Fruit fly (Drosophila melanogaster) whole organism, embryonic: ENCODE data around the gene snk.

Experiments
- Awh ChIP-seq: fragments of 200-800 bp; sonication (Bioruptor generic); IDR thresholded peaks from 2 replicates; pipeline ENCODE4, ENCODE4 v1.3.6; 2022; ENCODE audit warnings: missing biosample characterization, missing genetic modification characterization
- Bgb ChIP-seq: fragments of 200-800 bp; sonication (Bioruptor generic); IDR thresholded peaks from 2 replicates; pipeline ENCODE4 v1.3.6; 2022; ENCODE audit warnings: missing biosample characterization, missing genetic modification characterization; ENCODE audit not compliant: partially characterized antibody
- Blimp-1 ChIP-seq: fragments of 200-800 bp; sonication (Bioruptor generic); optimal IDR thresholded peaks from 3 replicates; lab custom pipeline; 2018; ENCODE audit warnings: missing biosample characterization, missing genetic modification characterization, mild to moderate bottlenecking, moderate library complexity, missing genetic modification reagents
- Bteb2 ChIP-seq: fragments of 200-800 bp; sonication (Bioruptor generic); optimal IDR thresholded peaks from 2 replicates; lab custom pipeline; 2016; ENCODE audit warnings: missing biosample characterization, missing genetic modification characterization
- C15 ChIP-seq: fragments of 200-800 bp; sonication (Bioruptor generic); IDR thresholded peaks from 3 replicates; pipeline ENCODE4 v1.3.6; 2022; ENCODE audit warnings: missing biosample characterization, missing genetic modification characterization
- CG10147 ChIP-seq: fragments of 200-800 bp; sonication (Bioruptor generic); optimal IDR thresholded peaks from 2 replicates; lab custom pipeline; 2019; ENCODE audit warnings: missing biosample characterization, mild to moderate bottlenecking, missing genetic modification characterization, moderate library complexity
- CG11456 ChIP-seq: fragments of 200-800 bp; sonication (Bioruptor generic); IDR thresholded peaks from 3 replicates; pipeline ENCODE4 v1.3.6; 2022; ENCODE audit warnings: missing biosample characterization, missing genetic modification characterization
- CG11695 ChIP-seq: fragments of 200-800 bp; sonication (Bioruptor generic); IDR thresholded peaks from 3 replicates; pipeline ENCODE4 v1.3.6; 2022; ENCODE audit warnings: missing biosample characterization, missing genetic modification characterization
- CG16863 ChIP-seq: fragments of 200-800 bp; sonication (Bioruptor generic); optimal IDR thresholded peaks from 3 replicates; lab custom pipeline; 2016; ENCODE audit warnings: missing biosample characterization, missing genetic modification characterization
- CG17385 ChIP-seq: fragments of 200-800 bp; sonication (Bioruptor generic); optimal IDR thresholded peaks from 3 replicates; lab custom pipeline; 2018; ENCODE audit warnings: missing biosample characterization, mild to moderate bottlenecking, missing genetic modification characterization
- CG17829 ChIP-seq: fragments of 200-800 bp; optimal IDR thresholded peaks from 2 replicates; lab custom pipeline; 2019; ENCODE audit warnings: missing biosample characterization, mild to moderate bottlenecking, missing genetic modification characterization, moderate library complexity
- CG18599 ChIP-seq: fragments of 200-800 bp; sonication (Bioruptor generic); optimal IDR thresholded peaks from 3 replicates; lab custom pipeline; 2017; ENCODE audit warnings: missing biosample characterization, missing genetic modification characterization, mild to moderate bottlenecking, moderate library complexity, missing genetic modification reagents
- CG2116 ChIP-seq: fragments of 200-800 bp; sonication (Bioruptor generic); optimal IDR thresholded peaks from 3 replicates; lab custom pipeline; 2018; ENCODE audit warnings: missing biosample characterization, mild to moderate bottlenecking, missing genetic modification characterization
- CG31365 ChIP-seq: fragments of 200-800 bp; sonication (Bioruptor generic); optimal IDR thresholded peaks from 2 replicates; lab custom pipeline; 2018; ENCODE audit warnings: missing biosample characterization, mild to moderate bottlenecking, missing genetic modification characterization
- CG34422 ChIP-seq: fragments of 200-800 bp; sonication (Bioruptor generic); IDR thresholded peaks from 3 replicates; pipeline ENCODE4 v1.3.6; 2022; ENCODE audit warnings: missing biosample characterization, missing genetic modification characterization
- CG4360 ChIP-seq: fragments of 200-800 bp; sonication (Bioruptor generic); IDR thresholded peaks from 2 replicates; pipeline ENCODE4 v1.3.6; 2022; ENCODE audit warnings: missing biosample characterization, missing genetic modification characterization
- CG6175 ChIP-seq: fragments of 200-800 bp; sonication (Bioruptor generic); IDR thresholded peaks from 3 replicates; pipeline ENCODE4 v1.3.6; 2022; ENCODE audit warnings: missing biosample characterization, missing genetic modification characterization
- CG8290 ChIP-seq, 3 experiments: fragments of 200-800 bp; sonication (Bioruptor generic); optimal IDR thresholded peaks; 2 replicates each; lab custom pipeline; 2016 to 2019; ENCODE audit warnings: missing biosample characterization in 3 of 3, missing genetic modification characterization in 3 of 3, mild to moderate bottlenecking in 2 of 3, moderate library complexity in 1 of 3
- CG8478 ChIP-seq: fragments of >200 bp; optimal IDR thresholded peaks from 2 replicates; lab custom pipeline; 2018
- Dbx ChIP-seq: fragments of 200-800 bp; sonication (Bioruptor generic); IDR thresholded peaks from 3 replicates; pipeline ENCODE4 v1.3.6; 2022; ENCODE audit warnings: missing biosample characterization, missing genetic modification characterization
- Doc3 ChIP-seq: fragments of 200-800 bp; sonication (Bioruptor generic); IDR thresholded peaks from 3 replicates; pipeline ENCODE4 v1.3.6; 2022; ENCODE audit warnings: missing biosample characterization, missing genetic modification characterization; ENCODE audit not compliant: partially characterized antibody
- Fer3 ChIP-seq: fragments of 200-800 bp; sonication (Bioruptor generic); optimal IDR thresholded peaks from 2 replicates; lab custom pipeline; 2018; ENCODE audit warnings: missing biosample characterization, mild to moderate bottlenecking, missing genetic modification characterization, moderate library complexity
- Neu2 ChIP-seq: fragments of 200-800 bp; sonication (Bioruptor generic); optimal IDR thresholded peaks from 3 replicates; lab custom pipeline; 2016; ENCODE audit warnings: missing biosample characterization, missing genetic modification characterization, borderline replicate concordance
- Scr ChIP-seq: fragments of 200-800 bp; sonication (Bioruptor generic); IDR thresholded peaks from 2 replicates; pipeline ENCODE4 v1.3.6; 2022; ENCODE audit warnings: missing biosample characterization, missing genetic modification characterization; ENCODE audit not compliant: partially characterized antibody
- Sox100B ChIP-seq: fragments of 200-800 bp; sonication (Bioruptor generic); optimal IDR thresholded peaks from 3 replicates; lab custom pipeline; 2018; ENCODE audit warnings: missing biosample characterization, mild to moderate bottlenecking, missing genetic modification characterization
- Spps ChIP-seq: fragments of 200-800 bp; sonication (Bioruptor generic); optimal IDR thresholded peaks from 2 replicates; lab custom pipeline; 2018; ENCODE audit warnings: missing biosample characterization, mild to moderate bottlenecking, missing genetic modification characterization
- ash1 ChIP-seq: fragments of 200-800 bp; sonication (Bioruptor generic); optimal IDR thresholded peaks from 2 replicates; lab custom pipeline; 2018; ENCODE audit warnings: missing biosample characterization, mild to moderate bottlenecking, missing genetic modification characterization
- br ChIP-seq: fragments of >200 bp; optimal IDR thresholded peaks from 2 replicates; lab custom pipeline; 2017
- cg ChIP-seq: fragments of 200-800 bp; sonication (Bioruptor generic); optimal IDR thresholded peaks from 3 replicates; lab custom pipeline; 2019; ENCODE audit warnings: missing biosample characterization, mild to moderate bottlenecking, missing genetic modification characterization, moderate library complexity
- chm ChIP-seq: fragments of 200-800 bp; sonication (Bioruptor generic); IDR thresholded peaks from 2 replicates; pipeline ENCODE4 v1.3.6; 2022; ENCODE audit warnings: missing biosample characterization, missing genetic modification characterization
- ci ChIP-seq: fragments of 200-800 bp; sonication (Bioruptor generic); IDR thresholded peaks from 3 replicates; pipeline ENCODE4 v1.3.6; 2022; ENCODE audit warnings: missing biosample characterization, missing genetic modification characterization
- crol ChIP-seq: fragments of 200-800 bp; sonication (Bioruptor generic); IDR thresholded peaks from 2 replicates; pipeline ENCODE4 v1.3.6; 2022; ENCODE audit warnings: missing biosample characterization, missing genetic modification characterization
- fd64A ChIP-seq: fragments of 200-800 bp; sonication (Bioruptor generic); optimal IDR thresholded peaks from 3 replicates; lab custom pipeline; 2018; ENCODE audit warnings: missing biosample characterization, mild to moderate bottlenecking, missing genetic modification characterization
- gce ChIP-seq: fragments of 200-800 bp; sonication (Bioruptor generic); IDR thresholded peaks from 3 replicates; pipeline ENCODE4 v1.3.6; 2022; ENCODE audit warnings: missing biosample characterization, missing genetic modification characterization
- gro ChIP-seq: fragments of 200-800 bp; sonication (Bioruptor generic); optimal IDR thresholded peaks from 2 replicates; lab custom pipeline; 2016; ENCODE audit warnings: missing biosample characterization, missing genetic modification characterization
- kay ChIP-seq: fragments of 200-800 bp; sonication (Bioruptor generic); optimal IDR thresholded peaks from 2 replicates; lab custom pipeline; 2016; ENCODE audit warnings: missing biosample characterization, missing genetic modification characterization
- ken ChIP-seq: fragments of 200-800 bp; sonication (Bioruptor generic); IDR thresholded peaks from 3 replicates; pipeline ENCODE4 v1.3.6; 2022; ENCODE audit warnings: missing biosample characterization, missing genetic modification characterization
- lov ChIP-seq, 2 experiments: fragments of 200-800 bp in 1 of 2; fragments of >200 bp in 1 of 2; sonication (Bioruptor generic) in 1 of 2; IDR thresholded peaks in 1 of 2; optimal IDR thresholded peaks in 1 of 2; 2 replicates in 1 of 2; 3 replicates in 1 of 2; pipeline versions ENCODE4 v1.3.6 to Lab custom; 2017 to 2022; ENCODE audit warnings: missing biosample characterization in 1 of 2, missing genetic modification characterization in 1 of 2
- luna ChIP-seq: fragments of 200-800 bp; sonication (Bioruptor generic); optimal IDR thresholded peaks from 2 replicates; lab custom pipeline; 2016; ENCODE audit warnings: missing biosample characterization, missing genetic modification characterization
- mirr ChIP-seq: fragments of 200-800 bp; sonication (Bioruptor generic); optimal IDR thresholded peaks from 3 replicates; lab custom pipeline; 2018; ENCODE audit warnings: missing biosample characterization, mild to moderate bottlenecking, missing genetic modification characterization
- nerfin-1 ChIP-seq: fragments of 200-800 bp; sonication (Bioruptor generic); optimal IDR thresholded peaks from 3 replicates; lab custom pipeline; 2019; ENCODE audit warnings: missing biosample characterization, mild to moderate bottlenecking, missing genetic modification characterization, moderate library complexity
- nerfin-2 ChIP-seq: fragments of 200-800 bp; sonication (Bioruptor generic); IDR thresholded peaks from 2 replicates; pipeline ENCODE4 v1.3.6; 2022; ENCODE audit warnings: missing biosample characterization, missing genetic modification characterization; ENCODE audit not compliant: partially characterized antibody
- pho ChIP-seq: fragments of 200-800 bp; sonication (Bioruptor generic); optimal IDR thresholded peaks from 2 replicates; lab custom pipeline; 2016; ENCODE audit warnings: missing biosample characterization, missing genetic modification characterization
- ranshi ChIP-seq: fragments of 200-800 bp; sonication (Bioruptor generic); IDR thresholded peaks from 2 replicates; pipeline ENCODE4 v1.3.6; 2022; ENCODE audit warnings: missing biosample characterization, missing genetic modification characterization
- rib ChIP-seq: fragments of 200-800 bp; sonication (Bioruptor generic); IDR thresholded peaks from 2 replicates; pipeline ENCODE4 v1.3.6; 2022; ENCODE audit warnings: missing biosample characterization, missing genetic modification characterization
- salm ChIP-seq: fragments of 200-800 bp; sonication (Bioruptor generic); optimal IDR thresholded peaks from 2 replicates; lab custom pipeline; 2018; ENCODE audit warnings: missing biosample characterization, mild to moderate bottlenecking, missing genetic modification characterization
- sd ChIP-seq: fragments of 200-800 bp; sonication (Bioruptor generic); optimal IDR thresholded peaks from 3 replicates; lab custom pipeline; 2018; ENCODE audit warnings: missing biosample characterization, mild to moderate bottlenecking, missing genetic modification characterization, moderate library complexity
- sens ChIP-seq: fragments of 200-800 bp; sonication (Bioruptor generic); peaks from one replicate; lab custom pipeline; 2016; ENCODE audit warnings: missing biosample characterization, missing genetic modification characterization
- slou ChIP-seq: fragments of 200-800 bp; sonication (Bioruptor generic); optimal IDR thresholded peaks from 3 replicates; lab custom pipeline; 2016; ENCODE audit warnings: missing biosample characterization, missing genetic modification characterization
- tna ChIP-seq: fragments of 200-800 bp; sonication (Bioruptor generic); IDR thresholded peaks from 2 replicates; pipeline ENCODE4 v1.3.6; 2022; ENCODE audit warnings: missing biosample characterization, missing genetic modification characterization; ENCODE audit not compliant: partially characterized antibody
- unpg ChIP-seq: fragments of 200-800 bp; sonication (Bioruptor generic); optimal IDR thresholded peaks from 3 replicates; lab custom pipeline; 2018; ENCODE audit warnings: missing biosample characterization, mild to moderate bottlenecking, missing genetic modification characterization, moderate library complexity

Gene snk

dm6 chr3R:13012990-13013389 is 29.6 kb downstream of the snk start (continued):
- TF ChIP-seq ranshi (GFP tag; lab: Robert Waterston, UW) = no peak
- no peak for TF ChIP-seq Spps
- no peak for TF ChIP-seq salm (tag; lab: Kevin White, UChicago)
- peak; percentile 58 for TF ChIP-seq nerfin-1 (tag; lab: Kevin White, UChicago)
- no peak for TF ChIP-seq gro (GFP tag; lab: Kevin White, UChicago)
- TF ChIP-seq kay (GFP tag; lab: Kevin White, UChicago) = no peak
- TF ChIP-seq CG6175 = 0 out of 3 replicates have a peak, but pooled peaks have one; percentile 44
- peak; percentile 54 for TF ChIP-seq ash1 (GFP tag; lab: Kevin White, UChicago)
- no peak for TF ChIP-seq CG11456 (GFP tag; lab: Robert Waterston, UW)
- peak; percentile 90 for TF ChIP-seq cg
- TF ChIP-seq crol (GFP tag; lab: Robert Waterston, UW) = peak; percentile 95
- no peak for TF ChIP-seq ken
- no peak for TF ChIP-seq fd64A (GFP tag; lab: Kevin White, UChicago)
- TF ChIP-seq CG31365 (tag; lab: Kevin White, UChicago) = no peak
- TF ChIP-seq Neu2 = no peak
- TF ChIP-seq mirr (GFP tag; lab: Kevin White, UChicago) = no peak
- TF ChIP-seq Bgb (GFP tag; lab: Robert Waterston, UW) = no peak
- TF ChIP-seq Doc3 (GFP tag; lab: Robert Waterston, UW) = no peak
- no peak for TF ChIP-seq pho (GFP tag; lab: Kevin White, UChicago)
- TF ChIP-seq Dbx = 0 out of 3 replicates have a peak, but pooled peaks have one; percentile 39
- TF ChIP-seq CG8290 (GFP tag; optimal IDR thresholded peaks at IDR 0.05; lab: Kevin White, UChicago) = no peak
- TF ChIP-seq CG8290 (tag; optimal IDR thresholded peaks at IDR 0.05; lab: Kevin White, UChicago) = peak in 1 of 2 experiments; percentile 3
- peak; percentile 46 for TF ChIP-seq sens (GFP tag; lab: Kevin White, UChicago)
- TF ChIP-seq C15 (GFP tag; lab: Robert Waterston, UW) = no peak
- TF ChIP-seq gce = peak; percentile 25; the same call in 1 of the 3 replicates
- TF ChIP-seq rib (GFP tag; lab: Robert Waterston, UW) = peak; percentile 48; the same call in 1 of the 2 replicates
- no peak for TF ChIP-seq luna (GFP tag; lab: Kevin White, UChicago)
- no peak for TF ChIP-seq CG17829 (tag; lab: Kevin White, UChicago)
- peak; percentile 72 for TF ChIP-seq CG2116 (GFP tag; lab: Kevin White, UChicago)
- TF ChIP-seq unpg (GFP tag; lab: Kevin White, UChicago) = no peak
- TF ChIP-seq Scr (GFP tag; lab: Robert Waterston, UW) = peak; percentile 22; the same call in 1 of the 2 replicates
- no peak for TF ChIP-seq CG18599 (GFP tag; lab: Kevin White, UChicago)
- peak; percentile 48 for TF ChIP-seq Blimp-1
- no peak for TF ChIP-seq CG10147 (GFP tag; lab: Kevin White, UChicago)
- no peak for TF ChIP-seq CG34422 (GFP tag; lab: Robert Waterston, UW)
- TF ChIP-seq CG4360 (GFP tag; lab: Robert Waterston, UW) = peak; percentile 57; the same call in 1 of the 2 replicates
- TF ChIP-seq slou = no peak
- TF ChIP-seq chm (GFP tag; lab: Robert Waterston, UW) = peak; percentile 67
- TF ChIP-seq CG17385 (GFP tag; lab: Kevin White, UChicago) = peak; percentile 3
- TF ChIP-seq CG16863 (GFP tag; lab: Kevin White, UChicago) = no peak
- no peak for TF ChIP-seq CG8478
- TF ChIP-seq nerfin-2 (GFP tag; lab: Robert Waterston, UW) = no peak
- TF ChIP-seq sd (tag; lab: Kevin White, UChicago) = peak; percentile 43
- no peak for TF ChIP-seq lov (optimal IDR thresholded peaks at IDR 0.05; lab: Kevin White, UChicago)
- TF ChIP-seq lov (GFP tag; IDR thresholded peaks at IDR 0.05; lab: Robert Waterston, UW) = no peak
- TF ChIP-seq tna (GFP tag; lab: Robert Waterston, UW) = peak; percentile 20; the same call in 1 of the 2 replicates
- peak; percentile 18; the same call in 1 of the 3 replicates for TF ChIP-seq ci (GFP tag; lab: Robert Waterston, UW)
- no peak for TF ChIP-seq Sox100B
- TF ChIP-seq Awh (GFP tag; lab: Robert Waterston, UW) = no peak
- TF ChIP-seq CG11695 = no peak
- TF ChIP-seq Bteb2 = no peak
- no peak for TF ChIP-seq Fer3 (tag; lab: Kevin White, UChicago)
- no peak for TF ChIP-seq br (lab: Kevin White, UChicago)
